Worm (Caenorhabditis elegans): Measurements from ENCODE around the gene mab-23.

ce11 chrV:10589774-10590528 lies 42.9 kb upstream of the mab-23 start, which contains the start of gene ttr-23:
- TF ChIP-seq W03F9.2 (tag; optimal IDR thresholded peaks at IDR 0.05) (no peak), dao-5 (tag; optimal IDR thresholded peaks at IDR 0.05) (no peak)
